Fruit fly (Drosophila melanogaster) whole organism, embryonic: ENCODE measurements around the gene dob.
A peak's percentile ranks its signal among the peaks of the same experiment; 100 is the strongest.

Source experiments
- Atf6 ChIP-seq: fragments of 200-800 bp; sonication (Bioruptor generic); IDR thresholded peaks from 2 replicates; pipeline ENCODE4 v1.3.6; 2022; ENCODE audit warnings: missing biosample characterization, missing genetic modification characterization
- Blimp-1 ChIP-seq: fragments of 200-800 bp; sonication (Bioruptor generic); optimal IDR thresholded peaks from 3 replicates; lab custom pipeline; 2018; ENCODE audit warnings: missing biosample characterization, missing genetic modification characterization, mild to moderate bottlenecking, moderate library complexity, missing genetic modification reagents
- CG10366 ChIP-seq: fragments of 200-800 bp; sonication (Bioruptor generic); IDR thresholded peaks from 2 replicates; pipeline ENCODE4 v1.3.6; 2022; ENCODE audit warnings: missing biosample characterization, missing genetic modification characterization
- CG14710 ChIP-seq: fragments of 200-800 bp; sonication (Bioruptor generic); optimal IDR thresholded peaks from 3 replicates; lab custom pipeline; 2019; ENCODE audit warnings: missing biosample characterization, mild to moderate bottlenecking, missing genetic modification characterization, moderate library complexity
- CG15514 ChIP-seq: fragments of 200-800 bp; sonication (Bioruptor generic); optimal IDR thresholded peaks from 3 replicates; lab custom pipeline; 2017; ENCODE audit warnings: missing biosample characterization, missing genetic modification characterization, mild to moderate bottlenecking, moderate library complexity, missing genetic modification reagents
- CG17568 ChIP-seq: fragments of 200-800 bp; sonication (Bioruptor generic); optimal IDR thresholded peaks from 2 replicates; lab custom pipeline; 2018; ENCODE audit warnings: missing biosample characterization, mild to moderate bottlenecking, missing genetic modification characterization, moderate library complexity
- CG34224 ChIP-seq: fragments of 200-800 bp; sonication (Bioruptor generic); IDR thresholded peaks from 3 replicates; pipeline ENCODE4 v1.3.6; 2022; ENCODE audit warnings: missing biosample characterization, missing genetic modification characterization; ENCODE audit not compliant: partially characterized antibody
- CG4617 ChIP-seq: fragments of 200-800 bp; sonication (Bioruptor generic); optimal IDR thresholded peaks from 3 replicates; lab custom pipeline; 2016; ENCODE audit warnings: missing biosample characterization, missing genetic modification characterization, borderline replicate concordance
- CG4707 ChIP-seq: fragments of 200-800 bp; sonication (Bioruptor generic); optimal IDR thresholded peaks from 2 replicates; lab custom pipeline; 2018; ENCODE audit warnings: missing biosample characterization, mild to moderate bottlenecking, missing genetic modification characterization, moderate library complexity
- CG6813 ChIP-seq: fragments of 200-800 bp; sonication (Bioruptor generic); optimal IDR thresholded peaks from 2 replicates; lab custom pipeline; 2017; ENCODE audit warnings: missing biosample characterization, missing genetic modification characterization, mild to moderate bottlenecking, moderate library complexity, missing genetic modification reagents
- CG7271 ChIP-seq: fragments of 200-800 bp; sonication (Bioruptor generic); optimal IDR thresholded peaks from 2 replicates; lab custom pipeline; 2018; ENCODE audit warnings: missing biosample characterization, mild to moderate bottlenecking, missing genetic modification characterization, moderate library complexity
- CG8290 ChIP-seq, 3 experiments: fragments of 200-800 bp; sonication (Bioruptor generic); optimal IDR thresholded peaks; 2 replicates each; lab custom pipeline; 2016 to 2019; ENCODE audit warnings: missing biosample characterization in 3 of 3, missing genetic modification characterization in 3 of 3, mild to moderate bottlenecking in 2 of 3, moderate library complexity in 1 of 3
- CG8478 ChIP-seq: fragments of >200 bp; optimal IDR thresholded peaks from 2 replicates; lab custom pipeline; 2018
- CG9215 ChIP-seq: fragments of 200-800 bp; sonication (Bioruptor generic); IDR thresholded peaks from 2 replicates; pipeline ENCODE4 v1.3.6; 2022; ENCODE audit warnings: missing biosample characterization, missing genetic modification characterization
- CG9817 ChIP-seq: fragments of 200-800 bp; sonication (Bioruptor generic); optimal IDR thresholded peaks from 2 replicates; lab custom pipeline; 2018; ENCODE audit warnings: missing biosample characterization, mild to moderate bottlenecking, missing genetic modification characterization, moderate library complexity
- CTCF ChIP-seq: fragments of 200-800 bp; sonication (Bioruptor generic); optimal IDR thresholded peaks from 2 replicates; lab custom pipeline; 2017; ENCODE audit warnings: missing biosample characterization, mild to moderate bottlenecking, missing genetic modification characterization, moderate library complexity
- CoRest ChIP-seq: fragments of 200-800 bp; sonication (Bioruptor generic); optimal IDR thresholded peaks from 3 replicates; lab custom pipeline; 2018; ENCODE audit warnings: missing biosample characterization, mild to moderate bottlenecking, missing genetic modification characterization, moderate library complexity
- Fer1 ChIP-seq: fragments of 200-800 bp; sonication (Bioruptor generic); optimal IDR thresholded peaks from 2 replicates; lab custom pipeline; 2017; ENCODE audit warnings: missing biosample characterization, mild to moderate bottlenecking, missing genetic modification characterization
- HLH3B ChIP-seq: fragments of 200-800 bp; sonication (Bioruptor generic); IDR thresholded peaks from 2 replicates; pipeline ENCODE4 v1.3.6; 2022; ENCODE audit warnings: missing biosample characterization, missing genetic modification characterization
- Mad ChIP-seq: fragments of 200-800 bp; sonication (Bioruptor generic); optimal IDR thresholded peaks from 2 replicates; lab custom pipeline; 2016; ENCODE audit warnings: missing biosample characterization, missing genetic modification characterization
- PHDP ChIP-seq: fragments of 200-800 bp; sonication (Bioruptor generic); optimal IDR thresholded peaks from 3 replicates; lab custom pipeline; 2018; ENCODE audit warnings: missing biosample characterization, mild to moderate bottlenecking, missing genetic modification characterization, moderate library complexity
- Pdp1 ChIP-seq, 2 experiments: fragments of 200-800 bp; sonication (Bioruptor generic); optimal IDR thresholded peaks; 3 replicates each; lab custom pipeline; 2016; ENCODE audit warnings: missing biosample characterization in 2 of 2, missing genetic modification characterization in 2 of 2, mild to moderate bottlenecking in 1 of 2, moderate library complexity in 1 of 2
- Sin3A ChIP-seq: fragments of >200 bp; optimal IDR thresholded peaks from 2 replicates; lab custom pipeline; 2018
- Sox100B ChIP-seq: fragments of 200-800 bp; sonication (Bioruptor generic); optimal IDR thresholded peaks from 3 replicates; lab custom pipeline; 2018; ENCODE audit warnings: missing biosample characterization, mild to moderate bottlenecking, missing genetic modification characterization
- Sox102F ChIP-seq: fragments of 200-800 bp; sonication (Bioruptor generic); optimal IDR thresholded peaks from 2 replicates; lab custom pipeline; 2018; ENCODE audit warnings: missing biosample characterization, mild to moderate bottlenecking, missing genetic modification characterization, moderate library complexity
- Ssrp ChIP-seq: fragments of 200-800 bp; sonication (Bioruptor generic); optimal IDR thresholded peaks from 2 replicates; lab custom pipeline; 2018; ENCODE audit warnings: missing biosample characterization, mild to moderate bottlenecking, missing genetic modification characterization, moderate library complexity
- Taf1 ChIP-seq: fragments of 200-800 bp; sonication (Bioruptor generic); IDR thresholded peaks from 2 replicates; pipeline ENCODE4 v1.3.6; 2022; ENCODE audit warnings: missing biosample characterization, missing genetic modification characterization
- Xrp1 ChIP-seq: fragments of 200-800 bp; sonication (Bioruptor generic); IDR thresholded peaks from 2 replicates; pipeline ENCODE4 v1.3.6; 2022; ENCODE audit warnings: missing biosample characterization, missing genetic modification characterization
- bigmax ChIP-seq: fragments of 200-800 bp; sonication (Bioruptor generic); optimal IDR thresholded peaks from 2 replicates; lab custom pipeline; 2018; ENCODE audit warnings: missing biosample characterization, mild to moderate bottlenecking, missing genetic modification characterization
- btn ChIP-seq: fragments of 200-800 bp; sonication (Bioruptor generic); optimal IDR thresholded peaks from 2 replicates; lab custom pipeline; 2016; ENCODE audit warnings: missing biosample characterization, missing genetic modification characterization
- corto ChIP-seq: fragments of 200-800 bp; sonication (Bioruptor generic); optimal IDR thresholded peaks from 2 replicates; lab custom pipeline; 2016; ENCODE audit warnings: missing biosample characterization, mild to moderate bottlenecking, missing genetic modification characterization, moderate library complexity
- dan ChIP-seq: fragments of 200-800 bp; sonication (Bioruptor generic); IDR thresholded peaks from 2 replicates; pipeline ENCODE4 v1.3.6; 2022; ENCODE audit warnings: missing biosample characterization, missing genetic modification characterization
- dimm ChIP-seq: fragments of 200-800 bp; sonication (Bioruptor generic); IDR thresholded peaks from 2 replicates; pipeline ENCODE4 v1.3.6; 2022; ENCODE audit warnings: missing biosample characterization, missing genetic modification characterization
- en ChIP-seq: fragments of 200-800 bp; sonication (Bioruptor generic); optimal IDR thresholded peaks from 2 replicates; lab custom pipeline; 2016; ENCODE audit warnings: missing biosample characterization, missing genetic modification characterization
- fd102C ChIP-seq: fragments of 200-800 bp; sonication (Bioruptor generic); optimal IDR thresholded peaks from 2 replicates; lab custom pipeline; 2018; ENCODE audit warnings: missing biosample characterization, mild to moderate bottlenecking, missing genetic modification characterization, moderate library complexity
- gsb-n ChIP-seq: fragments of 200-800 bp; sonication (Bioruptor generic); optimal IDR thresholded peaks from 3 replicates; lab custom pipeline; 2018; ENCODE audit warnings: missing biosample characterization, mild to moderate bottlenecking, missing genetic modification characterization
- jigr1 ChIP-seq: fragments of 200-800 bp; sonication (Bioruptor generic); IDR thresholded peaks from 3 replicates; pipeline ENCODE4 v1.3.6; 2022; ENCODE audit warnings: missing biosample characterization, missing genetic modification characterization
- klu ChIP-seq: fragments of 200-800 bp; sonication (Bioruptor generic); IDR thresholded peaks from 2 replicates; pipeline ENCODE4 v1.3.6; 2022; ENCODE audit warnings: missing biosample characterization, missing genetic modification characterization
- pros ChIP-seq: fragments of 200-800 bp; sonication (Bioruptor generic); optimal IDR thresholded peaks from 3 replicates; lab custom pipeline; 2019; ENCODE audit warnings: missing biosample characterization, mild to moderate bottlenecking, missing genetic modification characterization, moderate library complexity
- pum ChIP-seq: fragments of 200-800 bp; sonication (Bioruptor generic); optimal IDR thresholded peaks from 2 replicates; lab custom pipeline; 2016; ENCODE audit warnings: missing biosample characterization, missing genetic modification characterization
- pzg ChIP-seq: fragments of 200-800 bp; sonication (Bioruptor generic); optimal IDR thresholded peaks from 3 replicates; lab custom pipeline; 2018; ENCODE audit warnings: missing biosample characterization, mild to moderate bottlenecking, missing genetic modification characterization, moderate library complexity
- ro ChIP-seq: fragments of 200-800 bp; sonication (Bioruptor generic); IDR thresholded peaks from 2 replicates; pipeline ENCODE4 v1.3.6; 2022; ENCODE audit warnings: missing biosample characterization, missing genetic modification characterization
- schlank ChIP-seq: fragments of 200-800 bp; sonication (Bioruptor generic); optimal IDR thresholded peaks from 2 replicates; lab custom pipeline; 2018; ENCODE audit warnings: missing biosample characterization, mild to moderate bottlenecking, missing genetic modification characterization
- sisA ChIP-seq: fragments of 200-800 bp; sonication (Bioruptor generic); IDR thresholded peaks from 2 replicates; pipeline ENCODE4 v1.3.6; 2022; ENCODE audit warnings: missing biosample characterization, missing genetic modification characterization
- slp2 ChIP-seq: fragments of 200-800 bp; sonication (Bioruptor generic); optimal IDR thresholded peaks from 2 replicates; lab custom pipeline; 2016; ENCODE audit warnings: missing biosample characterization, missing genetic modification characterization
- sna ChIP-seq: fragments of 200-800 bp; sonication (Bioruptor generic); IDR thresholded peaks from 2 replicates; pipeline ENCODE4 v1.3.6; 2022; ENCODE audit warnings: missing biosample characterization, missing genetic modification characterization; ENCODE audit not compliant: partially characterized antibody
- tgo ChIP-seq: fragments of 200-800 bp; sonication (Bioruptor generic); IDR thresholded peaks from 3 replicates; pipeline ENCODE4 v1.3.6; 2022; ENCODE audit warnings: missing biosample characterization, missing genetic modification characterization
- trem ChIP-seq: fragments of 200-800 bp; optimal IDR thresholded peaks from 3 replicates; lab custom pipeline; 2019; ENCODE audit warnings: missing biosample characterization, mild to moderate bottlenecking, missing genetic modification characterization, moderate library complexity
- vvl ChIP-seq: fragments of 200-800 bp; sonication (Bioruptor generic); IDR thresholded peaks from 2 replicates; pipeline ENCODE4 v1.3.6; 2022; ENCODE audit warnings: missing biosample characterization, missing genetic modification characterization
- wek ChIP-seq: fragments of 200-800 bp; sonication (Bioruptor generic); optimal IDR thresholded peaks from 3 replicates; lab custom pipeline; 2018; ENCODE audit warnings: missing biosample characterization, mild to moderate bottlenecking, missing genetic modification characterization, moderate library complexity
- zfh1 ChIP-seq: fragments of 200-800 bp; sonication (Bioruptor generic); IDR thresholded peaks from 3 replicates; pipeline ENCODE4 v1.3.6; 2022; ENCODE audit warnings: missing biosample characterization, missing genetic modification characterization

The dob gene

dm6 chrX:15021021-15021477 lies 45.8 kb upstream of the dob start (continued):
- TF ChIP-seq Fer1 (GFP tag; lab: Kevin White, UChicago) (peak; percentile 71), PHDP (peak; percentile 83), CG4617 (GFP tag; lab: Kevin White, UChicago) (no peak), Sin3A (no peak), CG9215 (GFP tag; lab: Robert Waterston, UW) (peak; percentile 55), Taf1 (GFP tag; lab: Robert Waterston, UW) (no peak), en (GFP tag; lab: Kevin White, UChicago) (no peak), CG10366 (GFP tag; lab: Robert Waterston, UW) (peak; percentile 77), Ssrp (tag; lab: Kevin White, UChicago) (peak; percentile 92), CG7271 (tag; lab: Kevin White, UChicago) (peak; percentile 9), jigr1 (peak; percentile 49; the same call in 1 of the 3 replicates), Atf6 (GFP tag; lab: Robert Waterston, UW) (peak; percentile 64), btn (GFP tag; lab: Kevin White, UChicago) (no peak), CG17568 (GFP tag; lab: Kevin White, UChicago) (peak; percentile 27), klu (GFP tag; lab: Robert Waterston, UW) (peak; percentile 43; the same call in 1 of the 2 replicates), dan (GFP tag; lab: Robert Waterston, UW) (no peak), Mad (GFP tag; lab: Kevin White, UChicago) (peak; percentile 31), Sox102F (GFP tag; lab: Kevin White, UChicago) (peak; percentile 93), pzg (no peak), wek (no peak), CG8478 (lab: Kevin White, UChicago) (no peak), trem (tag; lab: Kevin White, UChicago) (peak; percentile 93), HLH3B (GFP tag; lab: Robert Waterston, UW) (peak; percentile 81), CG34224 (GFP tag; lab: Robert Waterston, UW) (no peak), Blimp-1 (GFP tag; lab: Kevin White, UChicago) (peak; percentile 97), fd102C (GFP tag; lab: Kevin White, UChicago) (no peak), CG14710 (tag; lab: Kevin White, UChicago) (peak; percentile 94), Sox100B (GFP tag; lab: Kevin White, UChicago) (peak; percentile 89), CG8290 (GFP tag; optimal IDR thresholded peaks at IDR 0.05; lab: Kevin White, UChicago) (peak; percentile 74), CG8290 (tag; optimal IDR thresholded peaks at IDR 0.05; lab: Kevin White, UChicago) (no peak), CG15514 (GFP tag; lab: Kevin White, UChicago) (peak; percentile 6), sna (GFP tag; lab: Robert Waterston, UW) (no peak), Pdp1 (GFP tag; optimal IDR thresholded peaks at IDR 0.05; lab: Kevin White, UChicago) (no peak), sisA (peak; percentile 88), schlank (tag; lab: Kevin White, UChicago) (no peak), tgo (peak; percentile 82), CTCF (no peak), vvl (GFP tag; lab: Robert Waterston, UW) (peak; percentile 89), dimm (GFP tag; lab: Robert Waterston, UW) (no peak; the same call in 1 of the 2 replicates), slp2 (GFP tag; lab: Kevin White, UChicago) (no peak), CG9817 (peak; percentile 62), zfh1 (GFP tag; lab: Robert Waterston, UW) (peak; percentile 85), pros (peak; percentile 24), gsb-n (tag; lab: Kevin White, UChicago) (peak; percentile 94), corto (GFP tag; lab: Kevin White, UChicago) (peak; percentile 40), CG4707 (GFP tag; lab: Kevin White, UChicago) (peak; percentile 80), Xrp1 (peak; percentile 93), CoRest (tag; lab: Kevin White, UChicago) (peak; percentile 91), pum (GFP tag; lab: Kevin White, UChicago) (no peak), ro (GFP tag; lab: Robert Waterston, UW) (peak; percentile 70), bigmax (no peak), CG6813 (GFP tag; lab: Kevin White, UChicago) (peak; percentile 61)
